Worm (Caenorhabditis elegans): ENCODE results near the gene C55A6.12.

- TF ChIP-seq Y55F3AM.14 (GFP tag; optimal IDR thresholded peaks at IDR 0.05): no peak
- no peak for TF ChIP-seq nhr-12 (tag; optimal IDR thresholded peaks at IDR 0.05)
- no peak for TF ChIP-seq nhr-237 (tag; optimal IDR thresholded peaks at IDR 0.05)
- no peak for TF ChIP-seq ama-1 (optimal IDR thresholded peaks at IDR 0.05)
Measured at ce11 chrV:11503081-11503751, at the start of gene C55A6.12.

Data from whole organism, L2 larva.